Fruit fly (Drosophila melanogaster): ENCODE measurements around the gene CG31286.
A peak's percentile ranks its signal among the peaks of the same experiment; 100 is the strongest.

CG31286 gene

dm6 chr3R:6646740-6647139 is 5.7 kb downstream of the CG31286 start, which contains the start of gene Taf1 (continued):
- TF ChIP-seq CG4282 (GFP tag; optimal IDR thresholded peaks at IDR 0.05): no peak
- peak; percentile 95 for TF ChIP-seq MBD-R2 (GFP tag; IDR thresholded peaks at IDR 0.05)
- TF ChIP-seq bigmax (GFP tag; optimal IDR thresholded peaks at IDR 0.05): peak; percentile 28
- TF ChIP-seq dysf (GFP tag; IDR thresholded peaks at IDR 0.05): no peak
- TF ChIP-seq CG9932 (GFP tag; IDR thresholded peaks at IDR 0.05): peak; percentile 23; the same call in 1 of the 2 replicates
- peak; percentile 18; the same call in 1 of the 2 replicates for TF ChIP-seq inv (GFP tag; IDR thresholded peaks at IDR 0.05; ENCODE audit: partially characterized antibody)
- TF ChIP-seq CG2199 (GFP tag; IDR thresholded peaks at IDR 0.05): peak; percentile 90
- TF ChIP-seq Dref (GFP tag; IDR thresholded peaks at IDR 0.05): peak; percentile 40; the same call in 1 of the 2 replicates
- TF ChIP-seq Bgb (GFP tag; IDR thresholded peaks at IDR 0.05; ENCODE audit: partially characterized antibody): peak; percentile 55
- TF ChIP-seq CG10209 (GFP tag; optimal IDR thresholded peaks at IDR 0.05): no peak
- no peak for TF ChIP-seq so (GFP tag; IDR thresholded peaks at IDR 0.05)
- no peak for TF ChIP-seq Lim3 (GFP tag; IDR thresholded peaks at IDR 0.05)
- no peak for TF ChIP-seq corto (GFP tag; optimal IDR thresholded peaks at IDR 0.05)
- TF ChIP-seq stwl (tag; optimal IDR thresholded peaks at IDR 0.05): peak; percentile 67
- no peak for TF ChIP-seq sqz (GFP tag; optimal IDR thresholded peaks at IDR 0.05)
- TF ChIP-seq CG7839 (tag; optimal IDR thresholded peaks at IDR 0.05): no peak

- TF ChIP-seq chn (GFP tag; optimal IDR thresholded peaks at IDR 0.05) (no peak), vvl (GFP tag; IDR thresholded peaks at IDR 0.05) (no peak), D19B (GFP tag; optimal IDR thresholded peaks at IDR 0.05) (peak; percentile 26), CG2889 (GFP tag; IDR thresholded peaks at IDR 0.05) (0 out of 3 replicates have a peak, but pooled peaks have one; percentile 32), knrl (GFP tag; IDR thresholded peaks at IDR 0.05; ENCODE audit: partially characterized antibody) (no peak), Abd-B (GFP tag; optimal IDR thresholded peaks at IDR 0.05) (no peak), CG7372 (GFP tag; IDR thresholded peaks at IDR 0.05) (0 out of 2 replicates have a peak, but pooled peaks have one; percentile 15), CG9797 (GFP tag; optimal IDR thresholded peaks at IDR 0.05) (peak; percentile 81), H2.0 (GFP tag; IDR thresholded peaks at IDR 0.05) (0 out of 2 replicates have a peak, but pooled peaks have one; percentile 12), CG12236 (GFP tag; optimal IDR thresholded peaks at IDR 0.05) (no peak), CG7987 (GFP tag; optimal IDR thresholded peaks at IDR 0.05) (peak; percentile 5), al (GFP tag; IDR thresholded peaks at IDR 0.05) (peak; percentile 13; the same call in 1 of the 2 replicates), lab (GFP tag; optimal IDR thresholded peaks at IDR 0.05) (no peak), Med (GFP tag) (peak; percentile 82), CG4360 (GFP tag; IDR thresholded peaks at IDR 0.05) (no peak), Hsf (GFP tag; optimal IDR thresholded peaks at IDR 0.05) (no peak), Chrac-16 (GFP tag; optimal IDR thresholded peaks at IDR 0.05) (peak; percentile 24), ara (GFP tag; IDR thresholded peaks at IDR 0.05) (no peak), CG10366 (GFP tag; IDR thresholded peaks at IDR 0.05) (no peak), CG10147 (GFP tag; optimal IDR thresholded peaks at IDR 0.05) (no peak), CG14710 (tag; optimal IDR thresholded peaks at IDR 0.05) (peak; percentile 98), fd96Cb (tag; optimal IDR thresholded peaks at IDR 0.05) (peak; percentile 20), CG32767 (GFP tag; IDR thresholded peaks at IDR 0.05) (no peak), seq (GFP tag; IDR thresholded peaks at IDR 0.05) (no peak), CG10462 (GFP tag; optimal IDR thresholded peaks at IDR 0.05) (peak; percentile 28), CG13287 (GFP tag; IDR thresholded peaks at IDR 0.05; ENCODE audit: partially characterized antibody) (peak; percentile 20; the same call in 1 of the 2 replicates), CG1024 (GFP tag; IDR thresholded peaks at IDR 0.05) (peak; percentile 8; the same call in 1 of the 2 replicates), CG7963 (GFP tag; IDR thresholded peaks at IDR 0.05; ENCODE audit: partially characterized antibody) (no peak), CG3847 (GFP tag; IDR thresholded peaks at IDR 0.05) (peak; percentile 22; the same call in 1 of the 2 replicates), CG4820 (GFP tag; optimal IDR thresholded peaks at IDR 0.05) (no peak), Elba2 (GFP tag; optimal IDR thresholded peaks at IDR 0.05) (no peak), CG11695 (GFP tag; IDR thresholded peaks at IDR 0.05) (0 out of 3 replicates have a peak, but pooled peaks have one; percentile 9)
Measured at dm6 chr3R:6657278-6658246, 16.5 kb downstream of the CG31286 start, which contains the start of the genes CG1307 and twr. Gene CG1307, minus strand, starts transcription at chr3R:6657442. Gene twr, plus strand, starts transcription at chr3R:6657882.

Measured in whole organism, embryonic.